Fruit fly (Drosophila melanogaster): ENCODE results near the gene CG43373.

Gene CG43373

DNA sequence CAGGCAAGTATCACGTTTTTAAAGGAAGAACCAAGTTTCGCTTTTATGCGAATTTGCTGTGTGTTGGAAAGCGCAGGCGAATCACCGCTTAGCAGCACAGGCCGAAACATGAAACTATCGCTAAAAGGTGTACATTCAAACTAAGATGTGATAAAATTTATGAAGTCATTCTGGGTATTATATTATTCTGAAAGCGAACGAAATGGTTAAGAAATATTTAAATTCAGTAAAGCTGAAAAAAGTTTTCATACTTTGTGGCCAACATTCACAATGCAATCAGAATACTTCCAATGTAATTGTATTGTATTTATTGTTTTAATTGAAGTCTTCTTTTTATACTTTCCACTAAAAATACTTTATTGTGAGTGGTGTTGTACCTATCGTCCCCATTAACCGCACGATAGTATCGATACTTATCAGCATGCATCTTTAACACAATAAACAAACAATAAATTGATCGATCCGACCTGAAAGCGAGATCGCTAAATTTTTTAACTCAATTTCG, 38.1 kb upstream of the CG43373 start, which contains the start of gene Smn (continued):
- TF ChIP-seq CG42726 (GFP tag; IDR thresholded peaks at IDR 0.05; ENCODE audit: partially characterized antibody): peak; percentile 61; the same call in 1 of the 2 replicates
- peak; percentile 26 for TF ChIP-seq CG7928 (GFP tag; optimal IDR thresholded peaks at IDR 0.05)
- peak; percentile 9 for TF ChIP-seq en (GFP tag; optimal IDR thresholded peaks at IDR 0.05)
- TF ChIP-seq Ets65A (GFP tag): peak; percentile 78
- TF ChIP-seq CG5953 (GFP tag; IDR thresholded peaks at IDR 0.05): no peak
- peak; percentile 26 for TF ChIP-seq sd (tag; optimal IDR thresholded peaks at IDR 0.05)
- TF ChIP-seq esg (GFP tag; conservative IDR thresholded peaks at IDR 0.05): no peak
- peak; percentile 60 for TF ChIP-seq HLH54F (GFP tag; optimal IDR thresholded peaks at IDR 0.05)
- TF ChIP-seq CG34376 (GFP tag; optimal IDR thresholded peaks at IDR 0.05): peak; percentile 49
- TF ChIP-seq nerfin-2 (GFP tag; IDR thresholded peaks at IDR 0.05; ENCODE audit: partially characterized antibody): peak; percentile 89
- TF ChIP-seq Dp (GFP tag; optimal IDR thresholded peaks at IDR 0.05): peak; percentile 45
- TF ChIP-seq CG15696 (tag; optimal IDR thresholded peaks at IDR 0.05): peak; percentile 21
- TF ChIP-seq inv (GFP tag; IDR thresholded peaks at IDR 0.05; ENCODE audit: partially characterized antibody): peak; percentile 80
- peak; percentile 43 for TF ChIP-seq CG33213 (GFP tag; optimal IDR thresholded peaks at IDR 0.05)
- peak; percentile 69 for TF ChIP-seq CG18599 (GFP tag; optimal IDR thresholded peaks at IDR 0.05)
- TF ChIP-seq nom (GFP tag; optimal IDR thresholded peaks at IDR 0.05): peak; percentile 57
- peak; percentile 80 for TF ChIP-seq vnd (GFP tag; IDR thresholded peaks at IDR 0.05; ENCODE audit: partially characterized antibody)
- TF ChIP-seq Dll (GFP tag; IDR thresholded peaks at IDR 0.05; ENCODE audit: partially characterized antibody): peak; percentile 91
- TF ChIP-seq Doc3 (GFP tag; IDR thresholded peaks at IDR 0.05; ENCODE audit: partially characterized antibody): peak; percentile 81
- TF ChIP-seq sisA (GFP tag; IDR thresholded peaks at IDR 0.05): 0 out of 2 replicates have a peak, but pooled peaks have one; percentile 11
- TF ChIP-seq CG4730 (GFP tag; IDR thresholded peaks at IDR 0.05): no peak
- no peak for TF ChIP-seq da (GFP tag; optimal IDR thresholded peaks at IDR 0.05)
- peak; percentile 18 to 52 for TF ChIP-seq Hr51 (GFP tag; optimal IDR thresholded peaks at IDR 0.05)
- TF ChIP-seq chm (GFP tag; IDR thresholded peaks at IDR 0.05): no peak
- TF ChIP-seq Lhr (GFP tag; optimal IDR thresholded peaks at IDR 0.05): peak; percentile 35
- TF ChIP-seq CG3847 (GFP tag; IDR thresholded peaks at IDR 0.05): peak; percentile 55
- TF ChIP-seq Jarid2 (GFP tag; optimal IDR thresholded peaks at IDR 0.05): no peak
- TF ChIP-seq CG8944 (GFP tag; optimal IDR thresholded peaks at IDR 0.05): peak; percentile 22
- TF ChIP-seq tna (GFP tag; IDR thresholded peaks at IDR 0.05; ENCODE audit: partially characterized antibody): peak; percentile 73
- TF ChIP-seq CG1832 (GFP tag; optimal IDR thresholded peaks at IDR 0.05): no peak
- TF ChIP-seq CG6791 (GFP tag; IDR thresholded peaks at IDR 0.05; ENCODE audit: partially characterized antibody): peak; percentile 89
- TF ChIP-seq CG9932 (GFP tag; IDR thresholded peaks at IDR 0.05): peak; percentile 71
- TF ChIP-seq CG8290 (GFP tag; optimal IDR thresholded peaks at IDR 0.05): peak; percentile 68
- TF ChIP-seq CG8290 (tag; optimal IDR thresholded peaks at IDR 0.05): peak; percentile 13 to 67
- TF ChIP-seq CG9609 (GFP tag; optimal IDR thresholded peaks at IDR 0.05): peak; percentile 36
- peak; percentile 45 for TF ChIP-seq pzg (GFP tag; optimal IDR thresholded peaks at IDR 0.05)
- TF ChIP-seq CG18764 (GFP tag; optimal IDR thresholded peaks at IDR 0.05): peak; percentile 10
- TF ChIP-seq CG3407 (GFP tag; optimal IDR thresholded peaks at IDR 0.05): peak; percentile 34
- peak; percentile 7 for TF ChIP-seq Nf-YB (GFP tag; optimal IDR thresholded peaks at IDR 0.05)
- TF ChIP-seq Dref (GFP tag; IDR thresholded peaks at IDR 0.05): peak; percentile 65
- peak; percentile 55 for TF ChIP-seq Dip3 (GFP tag; optimal IDR thresholded peaks at IDR 0.05)
- TF ChIP-seq gt (GFP tag; IDR thresholded peaks at IDR 0.05): no peak
- no peak for TF ChIP-seq CG14667 (GFP tag; IDR thresholded peaks at IDR 0.05)
- peak; percentile 86 for TF ChIP-seq knrl (GFP tag; IDR thresholded peaks at IDR 0.05; ENCODE audit: partially characterized antibody)
- peak; percentile 58 for TF ChIP-seq pho (GFP tag; optimal IDR thresholded peaks at IDR 0.05)
- peak; percentile 82 for TF ChIP-seq CG2120 (GFP tag; optimal IDR thresholded peaks at IDR 0.05)
- peak; percentile 42 for TF ChIP-seq ind (GFP tag; optimal IDR thresholded peaks at IDR 0.05)
- no peak for TF ChIP-seq tap (tag; optimal IDR thresholded peaks at IDR 0.05)
- peak; percentile 52 for TF ChIP-seq Meics (GFP tag; optimal IDR thresholded peaks at IDR 0.05)
- TF ChIP-seq Dad (GFP tag; optimal IDR thresholded peaks at IDR 0.05): peak; percentile 3
